Worm (Caenorhabditis elegans): ENCODE data around the gene hrg-10.

- TF ChIP-seq R02D3.7 (tag; optimal IDR thresholded peaks at IDR 0.05) (no peak), ceh-28 (tag; optimal IDR thresholded peaks at IDR 0.05) (no peak), nhr-77 (tag; optimal IDR thresholded peaks at IDR 0.05) (no peak), fkh-10 (GFP tag; optimal IDR thresholded peaks at IDR 0.05) (no peak), unc-39 (tag; optimal IDR thresholded peaks at IDR 0.05) (no peak), nfya-1 (tag; optimal IDR thresholded peaks at IDR 0.05; ENCODE audit: insufficient read depth) (no peak), pha-4 (tag; optimal IDR thresholded peaks at IDR 0.05) (no peak), lin-15B (tag; optimal IDR thresholded peaks at IDR 0.05) (no peak), ztf-11 (tag; optimal IDR thresholded peaks at IDR 0.05) (no peak), zag-1 (tag; optimal IDR thresholded peaks at IDR 0.05) (no peak), nhr-237 (tag; optimal IDR thresholded peaks at IDR 0.05) (no peak), unc-62 (GFP tag; optimal IDR thresholded peaks at IDR 0.05) (no peak), elt-3 (tag; optimal IDR thresholded peaks at IDR 0.05) (no peak)
Measured at ce11 chrV:18990958-18991357, 33.8 kb upstream of the hrg-10 start.

Data from whole organism, L3 larva.